Worm (Caenorhabditis elegans): ENCODE measurements around the gene Y43F8B.7.

Gene Y43F8B.7

ce11 chrV:19477852-19478251 lies 12.7 kb upstream of the Y43F8B.7 start, which contains the start of gene Y43F8B.9:
Y43F8B.9 (plus strand) TSS chrV:19478152.
- TF ChIP-seq dao-5 (tag; optimal IDR thresholded peaks at IDR 0.05) = no peak
- no peak for TF ChIP-seq him-1 (tag; optimal IDR thresholded peaks at IDR 0.05)
- no peak for TF ChIP-seq W03F9.2 (tag; optimal IDR thresholded peaks at IDR 0.05)

- TF ChIP-seq him-1 (tag; optimal IDR thresholded peaks at IDR 0.05) = no peak
- no peak for TF ChIP-seq dao-5 (tag; optimal IDR thresholded peaks at IDR 0.05)
- TF ChIP-seq W03F9.2 (tag; optimal IDR thresholded peaks at IDR 0.05) = no peak
Measured at ce11 chrV:19482535-19482934, 8.0 kb upstream of the Y43F8B.7 start, which contains the start of gene Y43F8B.22. Y43F8B.22 (plus strand) TSS chrV:19482835.

ce11 chrV:19484507-19484906 lies 6.1 kb upstream of the Y43F8B.7 start, which contains the start of gene Y43F8B.17:
Y43F8B.17 (plus strand) TSS chrV:19484721.
- TF ChIP-seq him-1 (tag; optimal IDR thresholded peaks at IDR 0.05) (no peak), dao-5 (tag; optimal IDR thresholded peaks at IDR 0.05) (no peak), W03F9.2 (tag; optimal IDR thresholded peaks at IDR 0.05) (no peak)

- TF ChIP-seq W03F9.2 (tag; optimal IDR thresholded peaks at IDR 0.05) (no peak), dao-5 (tag; optimal IDR thresholded peaks at IDR 0.05) (no peak), him-1 (tag; optimal IDR thresholded peaks at IDR 0.05) (no peak)
Measured at ce11 chrV:19485261-19485660, 5.3 kb upstream of the Y43F8B.7 start, which contains the start of gene Y43F8B.28. Y43F8B.28 (plus strand) TSS chrV:19485319.

ce11 chrV:19485690-19486089 lies 4.9 kb upstream of the Y43F8B.7 start, which contains the start of gene Y43F8B.18:
Y43F8B.18 (plus strand) TSS chrV:19485990.
- no peak for TF ChIP-seq him-1 (tag; optimal IDR thresholded peaks at IDR 0.05)
- TF ChIP-seq W03F9.2 (tag; optimal IDR thresholded peaks at IDR 0.05) = no peak
- no peak for TF ChIP-seq dao-5 (tag; optimal IDR thresholded peaks at IDR 0.05)

ce11 chrV:19491302-19491701 lies 741 bp downstream of the Y43F8B.7 start, which contains the start of gene Y43F8B.29:
Y43F8B.29 (plus strand) TSS chrV:19491602.
- TF ChIP-seq dao-5 (tag; optimal IDR thresholded peaks at IDR 0.05) (no peak), him-1 (tag; optimal IDR thresholded peaks at IDR 0.05) (no peak), W03F9.2 (tag; optimal IDR thresholded peaks at IDR 0.05) (no peak)

ce11 chrV:19495145-19495544 lies 4.6 kb downstream of the Y43F8B.7 start:
- TF ChIP-seq dao-5 (tag; optimal IDR thresholded peaks at IDR 0.05) (no peak), W03F9.2 (tag; optimal IDR thresholded peaks at IDR 0.05) (no peak), him-1 (tag; optimal IDR thresholded peaks at IDR 0.05) (no peak)

ce11 chrV:19495587-19495986 lies 5.0 kb downstream of the Y43F8B.7 start, which contains the start of gene scl-21:
scl-21 (minus strand) TSS chrV:19495687.
- no peak for TF ChIP-seq him-1 (tag; optimal IDR thresholded peaks at IDR 0.05)

ce11 chrV:19497087-19497486 lies 6.5 kb downstream of the Y43F8B.7 start:
- TF ChIP-seq him-1 (tag; optimal IDR thresholded peaks at IDR 0.05) (no peak), W03F9.2 (tag; optimal IDR thresholded peaks at IDR 0.05) (no peak), dao-5 (tag; optimal IDR thresholded peaks at IDR 0.05) (no peak)

- TF ChIP-seq W03F9.2 (tag; optimal IDR thresholded peaks at IDR 0.05) (no peak), dao-5 (tag; optimal IDR thresholded peaks at IDR 0.05) (no peak), him-1 (tag; optimal IDR thresholded peaks at IDR 0.05) (no peak)
Measured at ce11 chrV:19501389-19501788, 10.8 kb downstream of the Y43F8B.7 start.

ce11 chrV:19502579-19503151 lies 12.1 kb downstream of the Y43F8B.7 start, which contains the start of gene Y43F8B.3:
Y43F8B.3 (plus strand) TSS chrV:19503101.
- TF ChIP-seq W03F9.2 (tag; optimal IDR thresholded peaks at IDR 0.05) (no peak), dao-5 (tag; optimal IDR thresholded peaks at IDR 0.05) (no peak), him-1 (tag; optimal IDR thresholded peaks at IDR 0.05) (no peak)

- TF ChIP-seq him-1 (tag; optimal IDR thresholded peaks at IDR 0.05) (no peak), dao-5 (tag; optimal IDR thresholded peaks at IDR 0.05) (no peak), W03F9.2 (tag; optimal IDR thresholded peaks at IDR 0.05) (no peak)
Measured at ce11 chrV:19509061-19509460, 18.5 kb downstream of the Y43F8B.7 start.

- TF ChIP-seq W03F9.2 (tag; optimal IDR thresholded peaks at IDR 0.05) (no peak), dao-5 (tag; optimal IDR thresholded peaks at IDR 0.05) (no peak), him-1 (tag; optimal IDR thresholded peaks at IDR 0.05) (no peak)
Measured at ce11 chrV:19510352-19510751, 19.8 kb downstream of the Y43F8B.7 start.

ce11 chrV:19510925-19511324 lies 20.4 kb downstream of the Y43F8B.7 start:
- TF ChIP-seq dao-5 (tag; optimal IDR thresholded peaks at IDR 0.05) = no peak
- no peak for TF ChIP-seq W03F9.2 (tag; optimal IDR thresholded peaks at IDR 0.05)
- no peak for TF ChIP-seq him-1 (tag; optimal IDR thresholded peaks at IDR 0.05)
